Worm (Caenorhabditis elegans) whole organism, young adult: ENCODE results near the gene act-3.
A peak's percentile ranks its signal among the peaks of the same experiment; 100 is the strongest.

Experiments
- B0019.2 ChIP-seq: fragments of 200-800 bp; sonication (Bioruptor generic); conservative IDR thresholded peaks from 2 replicates; pipeline ENCODE4 v1.3.6; 2022; ENCODE audit warnings: missing genetic modification reagents, missing genetic modification characterization, missing compliant biosample characterization
- B0035.1 ChIP-seq: sonication (generic microtip); optimal IDR thresholded peaks from 2 replicates; lab custom pipeline; 2016; ENCODE audit warnings: missing genetic modification characterization, mild to moderate bottlenecking, missing compliant biosample characterization, missing genotype, missing genetic modification reagents
- B0336.3 ChIP-seq: fragments of 200-800 bp; sonication (Bioruptor generic); IDR thresholded peaks from 2 replicates; pipeline ENCODE4 v1.3.6; 2022; ENCODE audit warnings: missing genetic modification characterization, missing compliant biosample characterization
- C17E4.6 ChIP-seq: fragments of 200-800 bp; sonication (Bioruptor generic); IDR thresholded peaks from 2 replicates; pipeline ENCODE4 v1.3.6; 2022; ENCODE audit warnings: missing genetic modification reagents, missing genetic modification characterization, missing compliant biosample characterization
- D2030.7 ChIP-seq: fragments of 200-800 bp; sonication (Bioruptor generic); IDR thresholded peaks from 2 replicates; pipeline ENCODE4 v1.3.6; 2022; ENCODE audit warnings: missing genetic modification reagents, missing genetic modification characterization, missing compliant biosample characterization
- F23B12.7 ChIP-seq: sonication (generic microtip); optimal IDR thresholded peaks from 2 replicates; lab custom pipeline; 2017; ENCODE audit warnings: missing genetic modification characterization, mild to moderate bottlenecking, missing compliant biosample characterization, antibody characterized with exemption, moderate library complexity; ENCODE audit not compliant: insufficient read depth
- F49E8.2 ChIP-seq: sonication (generic microtip); optimal IDR thresholded peaks from 3 replicates; lab custom pipeline; 2017; ENCODE audit warnings: missing genetic modification characterization, mild to moderate bottlenecking, missing compliant biosample characterization, antibody characterized with exemption, moderate library complexity; ENCODE audit not compliant: insufficient read depth
- F52B5.7 ChIP-seq: sonication (generic microtip); optimal IDR thresholded peaks from 2 replicates; lab custom pipeline; 2016; ENCODE audit warnings: mild to moderate bottlenecking, missing genetic modification characterization, missing compliant biosample characterization
- T07F8.4 ChIP-seq: sonication (generic microtip); optimal IDR thresholded peaks from 2 replicates; lab custom pipeline; 2016; ENCODE audit warnings: mild to moderate bottlenecking, missing genetic modification characterization, moderate library complexity, missing compliant biosample characterization
- Y53G8AR.9 ChIP-seq: fragments of 200-800 bp; sonication (Bioruptor generic); conservative IDR thresholded peaks from 2 replicates; pipeline ENCODE4 v1.3.6; 2022; ENCODE audit warnings: missing genetic modification reagents, missing genetic modification characterization, missing compliant biosample characterization
- Y79H2A.3 ChIP-seq: fragments of 200-800 bp; sonication (Bioruptor generic); conservative IDR thresholded peaks from 2 replicates; pipeline ENCODE4 v1.3.6; 2022; ENCODE audit warnings: missing genetic modification reagents, missing genetic modification characterization, missing compliant biosample characterization
- Y95B8A.8 ChIP-seq: fragments of 200-800 bp; sonication (Bioruptor generic); IDR thresholded peaks from 2 replicates; pipeline ENCODE4 v1.3.6; 2022; ENCODE audit warnings: missing genetic modification reagents, missing genetic modification characterization, missing compliant biosample characterization
- ama-1 ChIP-seq, 3 experiments: fragments of 150-350 bp in 1 of 3; sonication (generic microtip) in 2 of 3; optimal IDR thresholded peaks; 2 replicates each; lab custom pipeline; 2014 to 2018; ENCODE audit warnings: missing biosample characterization in 2 of 3, missing genetic modification characterization in 2 of 3, missing genetic modification reagents in 2 of 3
- aptf-2 ChIP-seq: fragments of 200-800 bp; sonication (Bioruptor generic); conservative IDR thresholded peaks from 2 replicates; pipeline ENCODE4 v1.3.6; 2022; ENCODE audit warnings: missing genetic modification reagents, missing genetic modification characterization, missing compliant biosample characterization
- athp-1 ChIP-seq: sonication (generic microtip); optimal IDR thresholded peaks from 2 replicates; lab custom pipeline; 2017; ENCODE audit warnings: mild to moderate bottlenecking, missing genetic modification characterization, missing compliant biosample characterization
- attf-6 ChIP-seq: fragments of 200-800 bp; sonication (Bioruptor generic); IDR thresholded peaks from 2 replicates; pipeline ENCODE4 v1.3.6; 2022; ENCODE audit warnings: missing genetic modification reagents, missing genetic modification characterization, missing compliant biosample characterization
- bed-1 ChIP-seq: fragments of 200-800 bp; sonication (Bioruptor generic); IDR thresholded peaks from 2 replicates; pipeline ENCODE4 v1.3.6; 2022; ENCODE audit warnings: missing genetic modification reagents, missing genetic modification characterization, missing compliant biosample characterization
- bed-2 ChIP-seq: fragments of 200-800 bp; sonication (Bioruptor generic); IDR thresholded peaks from 2 replicates; pipeline ENCODE4 v1.3.6; 2022; ENCODE audit warnings: missing genetic modification reagents, missing genetic modification characterization, missing compliant biosample characterization
- cebp-1 ChIP-seq, 2 experiments: fragments of 200-800 bp in 1 of 2; sonication (Bioruptor generic) in 1 of 2; sonication (generic microtip) in 1 of 2; IDR thresholded peaks in 1 of 2; optimal IDR thresholded peaks in 1 of 2; 2 replicates each; pipeline versions ENCODE4 v1.3.6 to Lab custom; 2017 to 2022; ENCODE audit warnings: missing compliant biosample characterization in 2 of 2, missing genetic modification characterization in 2 of 2, mild to moderate bottlenecking in 1 of 2, missing genetic modification reagents in 1 of 2, moderate library complexity in 1 of 2
- cebp-2 ChIP-seq: fragments of 200-800 bp; sonication (Bioruptor generic); IDR thresholded peaks from 2 replicates; pipeline ENCODE4 v1.3.6; 2022; ENCODE audit warnings: missing genetic modification characterization, missing compliant biosample characterization
- ceh-58 ChIP-seq: fragments of 200-800 bp; sonication (Bioruptor generic); IDR thresholded peaks from 2 replicates; pipeline ENCODE4 v1.3.6; 2022; ENCODE audit warnings: missing genetic modification characterization, missing compliant biosample characterization
- ceh-91 ChIP-seq: fragments of 200-800 bp; sonication (Bioruptor generic); IDR thresholded peaks from 2 replicates; pipeline ENCODE4 v1.3.6; 2022; ENCODE audit warnings: missing genetic modification reagents, missing genetic modification characterization, missing compliant biosample characterization
- dox-1 ChIP-seq: fragments of 200-800 bp; sonication (Bioruptor generic); IDR thresholded peaks from 2 replicates; pipeline ENCODE4 v1.3.6; 2022; ENCODE audit warnings: missing genetic modification reagents, missing genetic modification characterization, missing compliant biosample characterization
- dpl-1 ChIP-seq: fragments of 150-350 bp; optimal IDR thresholded peaks from 2 replicates; lab custom pipeline; 2014; ENCODE audit warnings: missing biosample characterization, missing genetic modification reagents, missing genetic modification characterization
- egl-44 ChIP-seq: fragments of 200-800 bp; sonication (Bioruptor generic); IDR thresholded peaks from 2 replicates; pipeline ENCODE4 v1.3.6; 2022; ENCODE audit warnings: missing genetic modification reagents, missing genetic modification characterization, missing compliant biosample characterization
- hmg-1.2 ChIP-seq: fragments of 200-800 bp; sonication (Bioruptor generic); IDR thresholded peaks from 2 replicates; pipeline ENCODE4 v1.3.6; 2022; ENCODE audit warnings: missing genetic modification reagents, missing genetic modification characterization, missing compliant biosample characterization
- hmg-20 ChIP-seq: fragments of 200-800 bp; sonication (Bioruptor generic); IDR thresholded peaks from 2 replicates; pipeline ENCODE4 v1.3.6; 2022; ENCODE audit warnings: missing genetic modification reagents, missing genetic modification characterization, missing compliant biosample characterization
- hsf-1 ChIP-seq: fragments of 200-800 bp; sonication (Bioruptor generic); IDR thresholded peaks from 2 replicates; pipeline ENCODE4 v1.3.6; 2022; ENCODE audit warnings: missing genetic modification reagents, missing genetic modification characterization, missing compliant biosample characterization
- let-607 ChIP-seq, 2 experiments: fragments of 200-800 bp in 1 of 2; sonication (Bioruptor generic) in 1 of 2; sonication (generic microtip) in 1 of 2; optimal IDR thresholded peaks; 2 replicates each; lab custom pipeline; 2016 to 2018; ENCODE audit warnings: mild to moderate bottlenecking in 2 of 2, missing compliant biosample characterization in 2 of 2, missing genetic modification characterization in 2 of 2, moderate library complexity in 2 of 2, missing genotype in 1 of 2
- lin-40 ChIP-seq: sonication (generic microtip); optimal IDR thresholded peaks from 2 replicates; lab custom pipeline; 2016; ENCODE audit warnings: missing genetic modification characterization, mild to moderate bottlenecking, missing compliant biosample characterization, missing genotype, missing genetic modification reagents
- lin-54 ChIP-seq: fragments of 200-800 bp; sonication (Bioruptor generic); optimal IDR thresholded peaks from 2 replicates; lab custom pipeline; 2018; ENCODE audit warnings: mild to moderate bottlenecking, missing genetic modification characterization, missing compliant biosample characterization
- lsy-27 ChIP-seq: sonication (generic microtip); optimal IDR thresholded peaks from 2 replicates; lab custom pipeline; 2017; ENCODE audit warnings: missing genetic modification characterization, mild to moderate bottlenecking, missing compliant biosample characterization, antibody characterized with exemption, missing genotype, borderline replicate concordance; ENCODE audit not compliant: insufficient read depth
- madf-10 ChIP-seq: sonication (generic microtip); optimal IDR thresholded peaks from 2 replicates; lab custom pipeline; 2016; ENCODE audit warnings: mild to moderate bottlenecking, missing genetic modification characterization, missing compliant biosample characterization
- mel-28 ChIP-seq: sonication (generic microtip); optimal IDR thresholded peaks from 2 replicates; lab custom pipeline; 2016; ENCODE audit warnings: borderline replicate concordance, mild to moderate bottlenecking, missing genetic modification characterization, missing compliant biosample characterization
- nfya-2 ChIP-seq: fragments of 200-800 bp; sonication (Bioruptor generic); IDR thresholded peaks from 2 replicates; pipeline ENCODE4 v1.3.6; 2022; ENCODE audit warnings: missing genetic modification reagents, missing genetic modification characterization, missing compliant biosample characterization
- pha-4 ChIP-seq: fragments of 150-350 bp; sonication (generic microtip); optimal IDR thresholded peaks from 2 replicates; lab custom pipeline; 2014; ENCODE audit warnings: missing biosample characterization, missing genetic modification reagents, missing genetic modification characterization
- snpc-1.3 ChIP-seq: sonication (generic microtip); optimal IDR thresholded peaks from 2 replicates; lab custom pipeline; 2017; ENCODE audit warnings: missing genetic modification characterization, mild to moderate bottlenecking, missing compliant biosample characterization, antibody characterized with exemption, moderate library complexity, missing genotype, missing genetic modification reagents; ENCODE audit not compliant: insufficient read depth
- snpc-3.4 ChIP-seq: sonication (generic microtip); optimal IDR thresholded peaks from 2 replicates; lab custom pipeline; 2017; ENCODE audit warnings: missing genetic modification characterization, mild to moderate bottlenecking, missing compliant biosample characterization, antibody characterized with exemption, moderate library complexity, missing genotype, missing genetic modification reagents
- snpc-4 ChIP-seq, 5 experiments: fragments of 150-350 bp in 1 of 5; sonication (generic microtip) in 4 of 5; optimal IDR thresholded peaks; 2 replicates each; lab custom pipeline; 2014 to 2018; ENCODE audit warnings: missing genetic modification characterization in 5 of 5, missing biosample characterization in 3 of 5, antibody characterized with exemption in 2 of 5, mild to moderate bottlenecking in 2 of 5, missing compliant biosample characterization in 2 of 5, missing genotype in 2 of 5, moderate library complexity in 2 of 5, missing genetic modification reagents in 1 of 5
- tbp1 ChIP-seq: fragments of 200-800 bp; sonication (Bioruptor generic); optimal IDR thresholded peaks from 2 replicates; lab custom pipeline; 2018; ENCODE audit warnings: mild to moderate bottlenecking, missing genetic modification characterization, missing compliant biosample characterization
- tlf-1 ChIP-seq: fragments of 200-800 bp; sonication (Bioruptor generic); optimal IDR thresholded peaks from 2 replicates; lab custom pipeline; 2018; ENCODE audit warnings: mild to moderate bottlenecking, missing genetic modification characterization, missing compliant biosample characterization
- unc-130 ChIP-seq: sonication (generic microtip); optimal IDR thresholded peaks from 2 replicates; lab custom pipeline; 2016; ENCODE audit warnings: missing genetic modification reagents, missing genetic modification characterization, missing compliant biosample characterization
- zfh-2 ChIP-seq: fragments of 200-800 bp; sonication (Bioruptor generic); conservative IDR thresholded peaks from 2 replicates; pipeline ENCODE4 v1.3.6; 2022; ENCODE audit warnings: missing genetic modification reagents, missing genetic modification characterization, missing compliant biosample characterization
- ztf-3 ChIP-seq: fragments of 200-800 bp; sonication (Bioruptor generic); optimal IDR thresholded peaks from 2 replicates; lab custom pipeline; 2018; ENCODE audit warnings: mild to moderate bottlenecking, missing genetic modification characterization, missing compliant biosample characterization

act-3 gene

DNA sequence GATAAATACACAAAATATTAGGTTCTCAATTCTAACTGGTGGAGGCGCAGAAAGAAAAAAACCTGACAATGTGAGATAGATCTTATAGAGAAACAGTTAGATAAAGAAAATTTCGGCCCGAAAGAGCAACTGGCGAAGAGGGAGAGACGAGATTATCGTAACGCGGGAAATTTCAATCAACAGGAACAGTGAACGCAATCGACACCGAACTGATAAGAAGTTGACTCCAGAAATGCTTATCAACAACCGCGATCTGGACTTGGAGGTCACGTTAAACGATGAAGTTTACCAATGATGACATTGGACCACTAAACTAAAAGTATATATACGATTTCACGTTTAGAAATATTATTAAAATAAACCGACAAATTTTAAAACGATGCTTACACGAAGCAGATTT is 2.1 kb upstream of the act-3 start (continued):
- TF ChIP-seq bed-2 (GFP tag; lab: Robert Waterston, UW) (0 out of 2 replicates have a peak, but pooled peaks have one; percentile 48), cebp-2 (GFP tag; lab: Robert Waterston, UW) (peak; percentile 92), F49E8.2 (tag; lab: Kevin White, UChicago) (peak; percentile 96), bed-1 (GFP tag; lab: Robert Waterston, UW) (0 out of 2 replicates have a peak, but pooled peaks have one; percentile 74), nfya-2 (peak; percentile 78; the same call in 1 of the 2 replicates), Y95B8A.8 (peak; percentile 64), Y79H2A.3 (GFP tag; lab: Robert Waterston, UW) (0 out of 2 replicates have a peak, but pooled peaks have one; percentile 62), lin-40 (tag; lab: Kevin White, UChicago) (peak; percentile 37), F23B12.7 (tag; lab: Kevin White, UChicago) (peak; percentile 39), T07F8.4 (tag; lab: Kevin White, UChicago) (peak; percentile 81), cebp-1 (GFP tag; IDR thresholded peaks at IDR 0.05; lab: Robert Waterston, UW) (no peak), cebp-1 (tag; optimal IDR thresholded peaks at IDR 0.05; lab: Kevin White, UChicago) (peak; percentile 40), B0035.1 (tag; lab: Kevin White, UChicago) (peak; percentile 24), dox-1 (GFP tag; lab: Robert Waterston, UW) (peak; percentile 65), unc-130 (peak; percentile 64), let-607 (tag; optimal IDR thresholded peaks at IDR 0.05; lab: Kevin White, UChicago) (peak in 1 of 2 experiments; percentile 19), Y53G8AR.9 (GFP tag; lab: Robert Waterston, UW) (peak; percentile 95), lsy-27 (tag; lab: Kevin White, UChicago) (no peak), tbp1 (GFP tag; lab: Kevin White, UChicago) (peak; percentile 66), pha-4 (tag; lab: Kevin White, UChicago) (no peak), athp-1 (tag; lab: Kevin White, UChicago) (peak; percentile 72), zfh-2 (no peak), lin-54 (GFP tag; lab: Kevin White, UChicago) (peak; percentile 77), C17E4.6 (peak; percentile 57), ceh-91 (peak; percentile 11; the same call in 1 of the 2 replicates), snpc-1.3 (peak; percentile 38), attf-6 (GFP tag; lab: Robert Waterston, UW) (peak; percentile 87), tlf-1 (GFP tag; lab: Kevin White, UChicago) (peak; percentile 78), dpl-1 (GFP tag; lab: Kevin White, UChicago) (no peak), hmg-1.2 (GFP tag; lab: Robert Waterston, UW) (peak; percentile 34; the same call in 1 of the 2 replicates), D2030.7 (GFP tag; lab: Robert Waterston, UW) (0 out of 2 replicates have a peak, but pooled peaks have one; percentile 30), aptf-2 (GFP tag; lab: Robert Waterston, UW) (no peak), hsf-1 (GFP tag; lab: Robert Waterston, UW) (peak; percentile 86), hmg-20 (GFP tag; lab: Robert Waterston, UW) (peak; percentile 60; the same call in 1 of the 2 replicates), B0336.3 (peak; percentile 93), ama-1 (optimal IDR thresholded peaks at IDR 0.05; lab: Kevin White, UChicago) (peak; percentile 73), ama-1 (GFP tag; optimal IDR thresholded peaks at IDR 0.05; lab: Kevin White, UChicago) (no peak), ceh-58 (GFP tag; lab: Robert Waterston, UW) (0 out of 2 replicates have a peak, but pooled peaks have one; percentile 70), B0019.2 (GFP tag; lab: Robert Waterston, UW) (no peak), madf-10 (tag; lab: Kevin White, UChicago) (peak; percentile 31), F52B5.7 (tag; lab: Kevin White, UChicago) (peak; percentile 88), ztf-3 (GFP tag; lab: Kevin White, UChicago) (no peak), egl-44 (0 out of 2 replicates have a peak, but pooled peaks have one; percentile 28), mel-28 (tag; lab: Kevin White, UChicago) (no peak), snpc-4 (GFP tag; optimal IDR thresholded peaks at IDR 0.05; lab: Kevin White, UChicago) (peak; percentile 28), snpc-4 (tag; optimal IDR thresholded peaks at IDR 0.05; lab: Kevin White, UChicago) (peak in 3 of 4 experiments; percentile 50 to 52 (median 50)), snpc-3.4 (peak; percentile 81)
